Worm (Caenorhabditis elegans): Measurements from ENCODE around the gene clc-1.

DNA sequence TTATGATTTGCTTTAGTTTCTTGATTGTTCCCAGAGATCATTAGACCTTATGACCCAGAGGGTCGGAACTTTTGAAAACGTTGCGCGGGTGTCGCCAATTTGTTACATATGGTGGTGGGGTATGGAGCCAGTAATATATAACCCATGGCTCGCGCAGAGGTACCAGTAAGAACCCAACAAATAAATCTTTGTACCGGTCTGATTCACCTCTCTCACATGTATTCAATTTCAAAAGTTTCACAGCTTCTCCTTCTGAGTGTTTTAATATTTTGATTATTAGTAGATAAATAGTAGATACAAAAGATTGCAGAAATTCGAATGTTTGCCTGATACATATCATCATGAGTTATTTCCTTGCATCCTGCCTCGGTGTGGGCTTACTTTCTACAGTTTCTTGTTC lies 31.1 kb upstream of the clc-1 start, which contains the start of gene egl-15:
- TF ChIP-seq dao-5 (tag; optimal IDR thresholded peaks at IDR 0.05), result no peak
- no peak for TF ChIP-seq him-1 (tag; optimal IDR thresholded peaks at IDR 0.05)
- no peak for TF ChIP-seq W03F9.2 (tag; optimal IDR thresholded peaks at IDR 0.05)

Measured in whole organism, L4/young adult.